Worm (Caenorhabditis elegans) whole organism, late embryonic: ENCODE data around the gene T03D8.6.

Experiments
- F13H6.1 ChIP-seq: sonication (generic microtip); optimal IDR thresholded peaks from 2 replicates; lab custom pipeline; 2016; ENCODE audit warnings: missing genetic modification characterization, missing compliant biosample characterization
- ama-1 ChIP-seq: fragments of 150-350 bp; optimal IDR thresholded peaks from 2 replicates; lab custom pipeline; 2014
- fkh-10 ChIP-seq: fragments of 150-350 bp; optimal IDR thresholded peaks from 2 replicates; lab custom pipeline; 2014; ENCODE audit warnings: missing biosample characterization, missing genetic modification reagents, missing genetic modification characterization
- lim-6 ChIP-seq: sonication (generic microtip); optimal IDR thresholded peaks from 2 replicates; lab custom pipeline; 2016; ENCODE audit warnings: missing genetic modification characterization, missing compliant biosample characterization
- nhr-11 ChIP-seq: fragments of 150-350 bp; optimal IDR thresholded peaks from 2 replicates; lab custom pipeline; 2014; ENCODE audit warnings: missing biosample characterization, missing genetic modification characterization
- unc-55 ChIP-seq: sonication (generic microtip); optimal IDR thresholded peaks from 2 replicates; lab custom pipeline; 2017; ENCODE audit warnings: missing biosample characterization, missing genetic modification reagents, missing genetic modification characterization

ce11 chrV:20792371-20792890, 27.7 kb downstream of the T03D8.6 start, which contains the start of gene Y44A6D.3:
- TF ChIP-seq ama-1 (lab: Kevin White, UChicago) (no peak), fkh-10 (GFP tag; lab: Kevin White, UChicago) (no peak), nhr-11 (tag; lab: Kevin White, UChicago) (no peak), F13H6.1 (tag; lab: Kevin White, UChicago) (no peak), lim-6 (tag; lab: Kevin White, UChicago) (no peak), unc-55 (GFP tag; lab: Kevin White, UChicago) (no peak)
